Worm (Caenorhabditis elegans) whole organism, L2 larva: ENCODE results near the gene F08B4.8.

Experiments used
- R02D3.7 ChIP-seq: fragments of 150-350 bp; optimal IDR thresholded peaks from 2 replicates; lab custom pipeline; 2014; ENCODE audit warnings: missing biosample characterization, missing genetic modification characterization
- ama-1 ChIP-seq: fragments of 150-350 bp; optimal IDR thresholded peaks from 2 replicates; lab custom pipeline; 2018; ENCODE audit warnings: inconsistent platforms
- blmp-1 ChIP-seq: sonication (generic microtip); optimal IDR thresholded peaks from 2 replicates; lab custom pipeline; 2017; ENCODE audit warnings: missing genetic modification characterization, mild to moderate bottlenecking, missing compliant biosample characterization, antibody characterized with exemption, moderate library complexity; ENCODE audit not compliant: insufficient read depth
- elt-1 ChIP-seq: fragments of 150-350 bp; optimal IDR thresholded peaks from 2 replicates; lab custom pipeline; 2014; ENCODE audit warnings: missing biosample characterization, missing genetic modification characterization
- elt-3 ChIP-seq: sonication (generic microtip); optimal IDR thresholded peaks from 2 replicates; lab custom pipeline; 2017; ENCODE audit warnings: missing biosample characterization, missing genetic modification characterization
- nhr-11 ChIP-seq: fragments of 150-350 bp; optimal IDR thresholded peaks from 2 replicates; lab custom pipeline; 2014; ENCODE audit warnings: missing biosample characterization, missing genetic modification characterization
- sma-9 ChIP-seq, 2 experiments: fragments of 150-350 bp in 1 of 2; sonication (generic microtip) in 1 of 2; optimal IDR thresholded peaks; 2 replicates each; lab custom pipeline; 2014 to 2016; ENCODE audit warnings: missing genetic modification characterization in 2 of 2, mild to moderate bottlenecking in 1 of 2, missing biosample characterization in 1 of 2, missing compliant biosample characterization in 1 of 2, missing genetic modification reagents in 1 of 2, moderate library complexity in 1 of 2
- ztf-4 ChIP-seq: fragments of 150-350 bp; optimal IDR thresholded peaks from 2 replicates; lab custom pipeline; 2014; ENCODE audit warnings: missing biosample characterization, missing genetic modification characterization

DNA sequence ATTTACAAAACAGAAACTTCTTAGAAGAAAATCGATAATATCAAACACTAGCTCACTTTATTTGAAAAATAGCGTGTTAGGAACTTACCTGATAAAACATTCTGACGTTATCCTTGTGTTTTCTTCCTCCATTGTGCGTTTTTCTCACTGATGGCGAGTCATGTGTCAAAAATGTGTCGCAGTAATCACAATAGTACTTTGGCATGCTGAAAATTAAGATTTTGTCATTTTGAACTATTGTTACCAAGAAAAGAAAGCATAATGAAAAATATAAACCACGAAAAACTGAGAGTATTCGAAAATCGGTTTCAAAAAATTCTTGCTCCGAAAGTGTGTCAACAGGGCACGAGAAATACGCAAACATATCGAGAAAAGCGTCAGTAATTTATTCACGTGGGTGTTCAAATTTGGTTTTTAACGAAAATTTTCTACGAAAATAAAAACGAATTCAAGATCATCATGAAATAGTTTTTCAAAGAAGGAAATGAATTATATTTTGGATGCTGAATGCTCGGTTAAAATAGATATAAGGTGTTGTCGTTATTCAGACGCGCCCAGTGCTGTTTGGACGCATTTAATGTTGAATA, 10.3 kb downstream of the F08B4.8 start, which contains the start of gene snrp-3:
- peak; percentile 16 for TF ChIP-seq R02D3.7 (tag; lab: Kevin White, UChicago)
- no peak for TF ChIP-seq nhr-11 (tag; lab: Kevin White, UChicago)
- TF ChIP-seq elt-3, result no peak
- TF ChIP-seq blmp-1 (tag; lab: Kevin White, UChicago), result no peak
- TF ChIP-seq ama-1, result peak; percentile 69
- TF ChIP-seq ztf-4 (tag; lab: Kevin White, UChicago), result peak; percentile 30
- peak; percentile 79 for TF ChIP-seq sma-9 (GFP tag; optimal IDR thresholded peaks at IDR 0.05; lab: Kevin White, UChicago)
- no peak for TF ChIP-seq sma-9 (tag; optimal IDR thresholded peaks at IDR 0.05; lab: Kevin White, UChicago)
- no peak for TF ChIP-seq elt-1
